Worm (Caenorhabditis elegans): Measurements from ENCODE around the gene pig-1.

ce11 chrIV:460614-461079, 58.6 kb downstream of the pig-1 start, which contains the start of gene M04G7.2:
- no peak for TF ChIP-seq ceh-36 (tag; optimal IDR thresholded peaks at IDR 0.05)
- TF ChIP-seq pes-1 (GFP tag; IDR thresholded peaks at IDR 0.05): no peak

Measured in whole organism, early embryonic.